Worm (Caenorhabditis elegans) whole organism, L2 larva: ENCODE measurements around the gene fox-1.

Source experiments
- ZK546.5 ChIP-seq: sonication (generic microtip); optimal IDR thresholded peaks from 2 replicates; lab custom pipeline; 2017; ENCODE audit warnings: missing biosample characterization, missing genetic modification characterization
- aly-2 ChIP-seq: fragments of 150-350 bp; optimal IDR thresholded peaks from 2 replicates; lab custom pipeline; 2014; ENCODE audit warnings: missing biosample characterization, missing genetic modification characterization
- ama-1 ChIP-seq: fragments of 150-350 bp; optimal IDR thresholded peaks from 2 replicates; lab custom pipeline; 2018; ENCODE audit warnings: inconsistent platforms
- egl-27 ChIP-seq: sonication (generic microtip); optimal IDR thresholded peaks from 3 replicates; lab custom pipeline; 2017; ENCODE audit warnings: missing biosample characterization, missing genetic modification reagents, missing genetic modification characterization
- lin-13 ChIP-seq: fragments of 150-350 bp; optimal IDR thresholded peaks from 2 replicates; lab custom pipeline; 2014; ENCODE audit warnings: missing biosample characterization, missing genetic modification reagents, missing genetic modification characterization
- lsy-2 ChIP-seq, 2 experiments: fragments of 150-350 bp in 1 of 2; sonication (generic microtip) in 1 of 2; optimal IDR thresholded peaks; 2 replicates each; lab custom pipeline; 2014 to 2017; ENCODE audit warnings: missing biosample characterization in 2 of 2, missing genetic modification characterization in 2 of 2
- nhr-23 ChIP-seq: fragments of 150-350 bp; optimal IDR thresholded peaks from 2 replicates; lab custom pipeline; 2014; ENCODE audit warnings: missing biosample characterization, missing genetic modification reagents, missing genetic modification characterization
- nhr-237 ChIP-seq: fragments of 150-350 bp; optimal IDR thresholded peaks from 2 replicates; lab custom pipeline; 2014; ENCODE audit warnings: missing biosample characterization, missing genetic modification characterization
- sem-4 ChIP-seq: fragments of 150-350 bp; optimal IDR thresholded peaks from 2 replicates; lab custom pipeline; 2014; ENCODE audit warnings: missing biosample characterization, missing genetic modification reagents, missing genetic modification characterization
- snpc-4 ChIP-seq: fragments of 150-350 bp; optimal IDR thresholded peaks from 2 replicates; lab custom pipeline; 2014; ENCODE audit warnings: missing biosample characterization, missing genetic modification characterization
- unc-55 ChIP-seq: fragments of 150-350 bp; sonication (generic microtip); optimal IDR thresholded peaks from 3 replicates; lab custom pipeline; 2014; ENCODE audit warnings: missing biosample characterization, missing genetic modification reagents, missing genetic modification characterization
- ztf-4 ChIP-seq: fragments of 150-350 bp; optimal IDR thresholded peaks from 2 replicates; lab custom pipeline; 2014; ENCODE audit warnings: missing biosample characterization, missing genetic modification characterization

- TF ChIP-seq lsy-2 (tag; optimal IDR thresholded peaks at IDR 0.05; lab: Kevin White, UChicago) (no peak), ztf-4 (tag; lab: Kevin White, UChicago) (no peak), nhr-23 (tag; lab: Kevin White, UChicago) (no peak), lin-13 (GFP tag; lab: Kevin White, UChicago) (no peak), ZK546.5 (tag; lab: Kevin White, UChicago) (no peak), ama-1 (lab: Kevin White, UChicago) (no peak), nhr-237 (tag; lab: Kevin White, UChicago) (no peak), sem-4 (tag; lab: Kevin White, UChicago) (no peak), aly-2 (tag; lab: Kevin White, UChicago) (no peak), snpc-4 (tag; lab: Kevin White, UChicago) (no peak), unc-55 (no peak), egl-27 (tag; lab: Kevin White, UChicago) (no peak)
Observed at ce11 chrX:2419777-2420176, 39.9 kb downstream of the fox-1 start, which contains the start of gene glr-7.
